Worm (Caenorhabditis elegans): ENCODE measurements around the gene spig-6.

spig-6 gene

ce11 chrV:16497504-16497903 lies 16.1 kb downstream of the spig-6 start, which contains the start of gene srh-136:
TSS of gene srh-136 (minus strand) at chrV:16497596.
- TF ChIP-seq unc-55 (GFP tag; optimal IDR thresholded peaks at IDR 0.05) (no peak), elt-1 (tag; optimal IDR thresholded peaks at IDR 0.05) (no peak), zag-1 (tag; optimal IDR thresholded peaks at IDR 0.05) (no peak), Y55F3AM.14 (GFP tag; optimal IDR thresholded peaks at IDR 0.05) (no peak), ztf-1 (GFP tag; conservative IDR thresholded peaks at IDR 0.05) (no peak), nhr-25 (tag; optimal IDR thresholded peaks at IDR 0.05) (no peak), unc-39 (tag; optimal IDR thresholded peaks at IDR 0.05) (no peak), nhr-77 (tag; optimal IDR thresholded peaks at IDR 0.05) (no peak), crh-2 (tag; optimal IDR thresholded peaks at IDR 0.05) (no peak), fos-1 (tag; optimal IDR thresholded peaks at IDR 0.05) (no peak), dmd-4 (tag; optimal IDR thresholded peaks at IDR 0.05) (no peak), ceh-82 (tag; optimal IDR thresholded peaks at IDR 0.05) (no peak), aly-2 (tag; optimal IDR thresholded peaks at IDR 0.05) (no peak), nhr-6 (tag; optimal IDR thresholded peaks at IDR 0.05) (no peak), mdl-1 (tag; optimal IDR thresholded peaks at IDR 0.05) (no peak)

DNA sequence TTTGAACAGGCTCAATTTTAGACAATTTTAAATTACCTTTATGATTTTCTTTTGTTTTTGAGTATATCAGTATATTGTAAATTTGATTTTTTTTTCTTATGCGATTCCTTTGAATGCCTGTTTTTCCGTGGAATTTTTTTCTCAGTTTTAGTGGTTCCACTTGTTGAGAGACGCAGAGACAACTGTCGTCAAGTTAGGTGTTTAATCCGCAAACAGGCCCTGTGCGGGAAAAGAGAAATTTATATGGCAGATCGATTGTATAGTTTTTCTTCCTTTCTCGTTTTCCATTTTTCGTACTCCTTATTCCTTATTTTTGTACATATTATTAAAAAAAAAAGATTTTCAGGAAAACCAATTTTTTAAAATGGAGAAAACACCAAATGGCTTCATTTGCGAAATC lies 17.6 kb downstream of the spig-6 start, which contains the start of gene F36D3.1:
Gene F36D3.1 (plus strand): TSS at position 347 of the 400 bp plus-strand sequence.
- TF ChIP-seq elt-3 (tag; optimal IDR thresholded peaks at IDR 0.05) = no peak
- TF ChIP-seq nhr-25 (tag; optimal IDR thresholded peaks at IDR 0.05) = no peak
- TF ChIP-seq zag-1 (tag; optimal IDR thresholded peaks at IDR 0.05) = no peak
- no peak for TF ChIP-seq skn-1 (tag; optimal IDR thresholded peaks at IDR 0.05)
- TF ChIP-seq R02D3.7 (tag; optimal IDR thresholded peaks at IDR 0.05) = no peak
- TF ChIP-seq ztf-4 (tag; optimal IDR thresholded peaks at IDR 0.05) = no peak
- TF ChIP-seq peb-1 (tag; optimal IDR thresholded peaks at IDR 0.05) = no peak
- no peak for TF ChIP-seq nhr-6 (tag; optimal IDR thresholded peaks at IDR 0.05)
- TF ChIP-seq blmp-1 (tag; optimal IDR thresholded peaks at IDR 0.05; ENCODE audit: insufficient read depth) = no peak
- TF ChIP-seq unc-62 (GFP tag; optimal IDR thresholded peaks at IDR 0.05) = no peak
- TF ChIP-seq ztf-1 (GFP tag; conservative IDR thresholded peaks at IDR 0.05) = no peak
- no peak for TF ChIP-seq nhr-10 (tag; optimal IDR thresholded peaks at IDR 0.05)
- no peak for TF ChIP-seq F13H6.1 (tag; optimal IDR thresholded peaks at IDR 0.05)
- no peak for TF ChIP-seq nhr-77 (tag; optimal IDR thresholded peaks at IDR 0.05)
- TF ChIP-seq dmd-4 (tag; optimal IDR thresholded peaks at IDR 0.05) = no peak
- peak; percentile 15 for TF ChIP-seq fos-1 (tag; optimal IDR thresholded peaks at IDR 0.05)
- no peak for TF ChIP-seq nhr-237 (tag; optimal IDR thresholded peaks at IDR 0.05)
- no peak for TF ChIP-seq egl-27 (tag; optimal IDR thresholded peaks at IDR 0.05)
- TF ChIP-seq mdl-1 (tag; optimal IDR thresholded peaks at IDR 0.05) = no peak
- TF ChIP-seq ztf-11 (tag; optimal IDR thresholded peaks at IDR 0.05) = no peak
- no peak for TF ChIP-seq nhr-23 (tag; optimal IDR thresholded peaks at IDR 0.05)
- peak; percentile 29 to 73 for TF ChIP-seq lsy-2 (tag; optimal IDR thresholded peaks at IDR 0.05)
- peak; percentile 80 for TF ChIP-seq gmeb-1 (tag; optimal IDR thresholded peaks at IDR 0.05)
- no peak for TF ChIP-seq lin-39 (tag; optimal IDR thresholded peaks at IDR 0.05)
- no peak for TF ChIP-seq Y55F3AM.14 (GFP tag; optimal IDR thresholded peaks at IDR 0.05)
- no peak for TF ChIP-seq ZK546.5 (tag; optimal IDR thresholded peaks at IDR 0.05)
- no peak for TF ChIP-seq mab-5 (tag; optimal IDR thresholded peaks at IDR 0.05)
- TF ChIP-seq alr-1 (tag; optimal IDR thresholded peaks at IDR 0.05) = no peak
- no peak for TF ChIP-seq ceh-16 (tag; optimal IDR thresholded peaks at IDR 0.05)
- peak; percentile 43 for TF ChIP-seq C34F6.9 (tag; optimal IDR thresholded peaks at IDR 0.05)
- peak; percentile 56 for TF ChIP-seq lin-13 (GFP tag; optimal IDR thresholded peaks at IDR 0.05)
- TF ChIP-seq nhr-21 (tag; optimal IDR thresholded peaks at IDR 0.05) = no peak
- peak; percentile 23 for TF ChIP-seq sem-4 (tag; optimal IDR thresholded peaks at IDR 0.05)
- TF ChIP-seq sma-9 (GFP tag; optimal IDR thresholded peaks at IDR 0.05) = no peak
- TF ChIP-seq sma-9 (tag; optimal IDR thresholded peaks at IDR 0.05) = no peak
- peak; percentile 67 for TF ChIP-seq snpc-4 (tag; optimal IDR thresholded peaks at IDR 0.05)
- TF ChIP-seq ama-1 (optimal IDR thresholded peaks at IDR 0.05) = no peak
- TF ChIP-seq nhr-12 (tag; optimal IDR thresholded peaks at IDR 0.05) = no peak
- no peak for TF ChIP-seq ceh-82 (tag; optimal IDR thresholded peaks at IDR 0.05)
- no peak for TF ChIP-seq aly-2 (tag; optimal IDR thresholded peaks at IDR 0.05)
- TF ChIP-seq unc-39 (tag; optimal IDR thresholded peaks at IDR 0.05) = no peak
- peak; percentile 65 for TF ChIP-seq unc-55 (GFP tag; optimal IDR thresholded peaks at IDR 0.05)
- peak; percentile 53 for TF ChIP-seq nhr-129 (tag; optimal IDR thresholded peaks at IDR 0.05)
- no peak for TF ChIP-seq lin-11 (tag; optimal IDR thresholded peaks at IDR 0.05)
- no peak for TF ChIP-seq sma-3 (GFP tag; optimal IDR thresholded peaks at IDR 0.05)
- no peak for TF ChIP-seq mbf-1 (tag; optimal IDR thresholded peaks at IDR 0.05)
- TF ChIP-seq elt-1 (tag; optimal IDR thresholded peaks at IDR 0.05) = no peak
- peak; percentile 34 for TF ChIP-seq crh-2 (tag; optimal IDR thresholded peaks at IDR 0.05)
- TF ChIP-seq nhr-11 (tag; optimal IDR thresholded peaks at IDR 0.05) = no peak
